Worm (Caenorhabditis elegans) whole organism, late embryonic: ENCODE data around the gene R53.4.

ENCODE experiments used
- dve-1 ChIP-seq: sonication (generic microtip); optimal IDR thresholded peaks from 2 replicates; lab custom pipeline; 2017; ENCODE audit warnings: antibody characterized with exemption, mild to moderate bottlenecking, missing genetic modification characterization, missing compliant biosample characterization
- ets-4 ChIP-seq: sonication (generic microtip); optimal IDR thresholded peaks from 2 replicates; lab custom pipeline; 2016; ENCODE audit warnings: missing genetic modification characterization, missing compliant biosample characterization
- pha-4 ChIP-seq: fragments of 150-350 bp; optimal IDR thresholded peaks from 2 replicates; lab custom pipeline; 2018; ENCODE audit warnings: missing biosample characterization, missing genetic modification reagents, missing genetic modification characterization

- no peak for TF ChIP-seq pha-4 (tag; lab: Kevin White, UChicago)
- peak; percentile 40 for TF ChIP-seq ets-4 (tag; lab: Kevin White, UChicago)
- TF ChIP-seq dve-1 (tag; lab: Kevin White, UChicago) = no peak
Measured at ce11 chrII:9931012-9931411, 36.8 kb downstream of the R53.4 start.
